Fruit fly (Drosophila melanogaster) whole organism, prepupa: Measurements from ENCODE around the gene CG42704.

Experiments used
- CG16779 ChIP-seq: fragments of 200-800 bp; sonication (Bioruptor generic); optimal IDR thresholded peaks from 3 replicates; lab custom pipeline; 2017; ENCODE audit warnings: missing biosample characterization, mild to moderate bottlenecking, missing genetic modification characterization
- CG8319 ChIP-seq: fragments of 200-800 bp; sonication (Bioruptor generic); optimal IDR thresholded peaks from 3 replicates; lab custom pipeline; 2016; ENCODE audit warnings: missing biosample characterization, missing genetic modification characterization
- Hr39 ChIP-seq: fragments of 200-800 bp; sonication (Bioruptor generic); optimal IDR thresholded peaks from 2 replicates; lab custom pipeline; 2016; ENCODE audit warnings: missing biosample characterization, missing genetic modification characterization
- Met ChIP-seq: fragments of 200-800 bp; sonication (Bioruptor generic); optimal IDR thresholded peaks from 3 replicates; lab custom pipeline; 2016; ENCODE audit warnings: missing biosample characterization, missing genetic modification characterization
- spab ChIP-seq: fragments of 200-800 bp; sonication (Bioruptor generic); optimal IDR thresholded peaks from 2 replicates; lab custom pipeline; 2017; ENCODE audit warnings: missing biosample characterization, mild to moderate bottlenecking, missing genetic modification characterization, missing genetic modification reagents

DNA sequence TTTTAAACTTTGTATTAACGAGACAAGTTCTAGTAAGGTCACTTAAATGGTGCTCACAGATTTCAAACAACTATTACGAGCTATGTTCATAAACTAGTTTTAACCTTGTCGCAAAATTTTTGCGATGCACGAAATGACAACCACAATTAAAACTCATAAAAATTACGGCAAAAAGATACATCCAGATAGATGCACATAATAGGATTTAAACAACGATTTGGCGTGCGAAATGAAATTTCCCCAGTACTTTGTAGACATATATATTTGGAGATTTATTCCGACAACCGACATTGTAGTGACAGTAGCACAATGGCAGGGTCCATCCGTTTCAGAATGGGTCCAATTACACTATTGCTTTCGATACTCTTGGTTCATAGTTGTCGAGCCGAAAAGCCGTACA, 34.6 kb upstream of the CG42704 start, which contains the start of gene CheA7a:
- no peak for TF ChIP-seq CG8319
- TF ChIP-seq Met (GFP tag; lab: Kevin White, UChicago) = no peak
- TF ChIP-seq CG16779 = no peak
- no peak for TF ChIP-seq spab (GFP tag; lab: Kevin White, UChicago)
- TF ChIP-seq Hr39 = no peak
